Worm (Caenorhabditis elegans) whole organism, L3 larva: ENCODE measurements around the gene paml-1.

Experiments used
- daf-12 ChIP-seq: fragments of 150-350 bp; optimal IDR thresholded peaks from 2 replicates; lab custom pipeline; 2014; ENCODE audit warnings: missing biosample characterization, missing genetic modification reagents, missing genetic modification characterization
- lsy-12 ChIP-seq: sonication (generic microtip); optimal IDR thresholded peaks from 2 replicates; lab custom pipeline; 2016; ENCODE audit warnings: mild to moderate bottlenecking, missing genetic modification characterization, missing compliant biosample characterization
- mml-1 ChIP-seq: fragments of 150-350 bp; sonication (generic microtip); optimal IDR thresholded peaks from 3 replicates; lab custom pipeline; 2014; ENCODE audit warnings: missing biosample characterization, missing genetic modification characterization
- nhr-12 ChIP-seq: fragments of 150-350 bp; optimal IDR thresholded peaks from 2 replicates; lab custom pipeline; 2014; ENCODE audit warnings: missing biosample characterization, missing genetic modification characterization
- pqm-1 ChIP-seq: fragments of 150-350 bp; optimal IDR thresholded peaks from 2 replicates; lab custom pipeline; 2017; ENCODE audit warnings: missing biosample characterization, missing genetic modification characterization, inconsistent platforms
- skn-1 ChIP-seq: fragments of 150-350 bp; optimal IDR thresholded peaks from 2 replicates; lab custom pipeline; 2014; ENCODE audit warnings: missing biosample characterization, missing genetic modification characterization
- zag-1 ChIP-seq: fragments of 150-350 bp; optimal IDR thresholded peaks from 2 replicates; lab custom pipeline; 2014; ENCODE audit warnings: missing biosample characterization, missing genetic modification characterization

paml-1 gene

DNA sequence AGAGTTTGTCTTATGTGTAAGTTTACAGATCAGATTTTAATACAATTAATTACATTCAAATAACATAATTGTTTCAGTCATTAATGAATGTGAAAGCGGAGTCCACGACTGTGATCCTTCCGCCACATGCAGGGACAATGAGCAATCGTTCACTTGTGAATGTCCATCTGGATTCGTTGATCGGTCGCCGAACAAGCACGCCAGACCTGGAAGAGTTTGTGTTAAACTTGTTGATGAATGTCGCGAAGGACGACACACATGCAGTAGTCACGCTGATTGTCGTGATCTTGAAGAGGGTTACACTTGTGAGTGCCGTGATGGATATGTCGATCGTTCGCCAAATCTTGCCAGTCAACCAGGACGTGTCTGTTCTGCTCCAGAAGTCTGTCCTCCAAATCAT, 55.3 kb downstream of the paml-1 start:
- TF ChIP-seq mml-1 (tag; lab: Kevin White, UChicago) (no peak), zag-1 (tag; lab: Kevin White, UChicago) (no peak), daf-12 (tag; lab: Kevin White, UChicago) (no peak), skn-1 (tag; lab: Kevin White, UChicago) (no peak), nhr-12 (no peak), pqm-1 (no peak), lsy-12 (tag; lab: Kevin White, UChicago) (no peak)
